Fruit fly (Drosophila melanogaster): Measurements from ENCODE around the gene gb.

DNA sequence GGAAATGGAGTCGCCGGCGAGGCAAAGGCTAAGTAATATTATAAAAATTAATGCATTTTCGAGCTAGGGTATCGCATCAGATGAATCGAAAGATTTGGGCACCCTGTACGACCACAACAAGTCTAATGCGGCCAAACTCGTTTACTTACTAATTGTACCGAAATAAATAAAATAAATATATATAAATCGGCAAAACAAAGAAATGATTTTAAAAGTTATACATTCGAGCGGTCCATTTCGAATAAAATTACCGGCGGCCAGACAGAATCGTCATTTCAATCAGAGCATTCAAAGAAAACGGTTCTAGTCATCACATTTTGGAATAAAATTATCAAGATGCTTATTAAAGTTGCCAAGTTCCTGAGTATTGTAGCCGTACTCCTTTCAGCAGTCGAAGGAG is 19.2 kb downstream of the gb start, which contains the start of gene CG14258:
- no peak for TF ChIP-seq CG32121 (GFP tag; IDR thresholded peaks at IDR 0.05)
- TF ChIP-seq D1 (tag; optimal IDR thresholded peaks at IDR 0.05): no peak
